Worm (Caenorhabditis elegans) whole organism, L4/young adult: ENCODE results near the gene T12B5.15.

Experiments
- W03F9.2 ChIP-seq: fragments of 150-350 bp; optimal IDR thresholded peaks from 2 replicates; lab custom pipeline; 2014; ENCODE audit warnings: missing biosample characterization, missing genetic modification characterization
- him-1 ChIP-seq: sonication (generic microtip); optimal IDR thresholded peaks from 2 replicates; lab custom pipeline; 2016; ENCODE audit warnings: missing genotype, missing genetic modification reagents, missing genetic modification characterization, missing compliant biosample characterization

- no peak for TF ChIP-seq him-1 (tag; lab: Kevin White, UChicago)
- TF ChIP-seq W03F9.2 (tag; lab: Kevin White, UChicago) = no peak
Observed at ce11 chrIII:937961-938360, 16.5 kb downstream of the T12B5.15 start, which contains the start of gene fbxa-56.
